Worm (Caenorhabditis elegans) whole organism, L3 larva: ENCODE data around the gene T06E6.10.
A peak's percentile ranks its signal among the peaks of the same experiment; 100 is the strongest.

Experiments used
- ZK546.5 ChIP-seq: sonication (generic microtip); optimal IDR thresholded peaks from 2 replicates; lab custom pipeline; 2017; ENCODE audit warnings: missing biosample characterization, missing genetic modification characterization
- aly-2 ChIP-seq: fragments of 150-350 bp; optimal IDR thresholded peaks from 2 replicates; lab custom pipeline; 2014; ENCODE audit warnings: missing biosample characterization, missing genetic modification characterization
- ceh-16 ChIP-seq: sonication (generic microtip); optimal IDR thresholded peaks from 2 replicates; lab custom pipeline; 2017; ENCODE audit warnings: missing biosample characterization, missing genetic modification characterization
- ceh-82 ChIP-seq: fragments of 150-350 bp; optimal IDR thresholded peaks from 2 replicates; lab custom pipeline; 2014; ENCODE audit warnings: missing biosample characterization, missing genetic modification characterization
- daf-12 ChIP-seq: fragments of 150-350 bp; optimal IDR thresholded peaks from 2 replicates; lab custom pipeline; 2014; ENCODE audit warnings: missing biosample characterization, missing genetic modification reagents, missing genetic modification characterization
- egl-27 ChIP-seq: sonication (generic microtip); optimal IDR thresholded peaks from 4 replicates; lab custom pipeline; 2017; ENCODE audit warnings: missing biosample characterization, missing genetic modification reagents, missing genetic modification characterization
- egl-5 ChIP-seq: fragments of 150-350 bp; optimal IDR thresholded peaks from 2 replicates; lab custom pipeline; 2017; ENCODE audit warnings: missing biosample characterization, missing genetic modification reagents, missing genetic modification characterization, inconsistent platforms
- elt-1 ChIP-seq: fragments of 150-350 bp; optimal IDR thresholded peaks from 2 replicates; lab custom pipeline; 2014; ENCODE audit warnings: missing biosample characterization, missing genetic modification characterization
- elt-2 ChIP-seq: sonication (generic microtip); optimal IDR thresholded peaks from 2 replicates; lab custom pipeline; 2016; ENCODE audit warnings: missing genetic modification reagents, mild to moderate bottlenecking, missing genetic modification characterization, missing compliant biosample characterization
- eor-1 ChIP-seq, 2 experiments: fragments of 150-350 bp; optimal IDR thresholded peaks; 2 replicates each; lab custom pipeline; 2014 to 2018; ENCODE audit warnings: missing biosample characterization in 2 of 2, missing genetic modification characterization in 2 of 2
- fos-1 ChIP-seq: fragments of 150-350 bp; optimal IDR thresholded peaks from 2 replicates; lab custom pipeline; 2014; ENCODE audit warnings: missing biosample characterization, missing genetic modification characterization
- jun-1 ChIP-seq: fragments of 150-350 bp; optimal IDR thresholded peaks from 2 replicates; lab custom pipeline; 2014; ENCODE audit warnings: missing biosample characterization, missing genetic modification reagents, missing genetic modification characterization
- lsy-12 ChIP-seq: sonication (generic microtip); optimal IDR thresholded peaks from 2 replicates; lab custom pipeline; 2016; ENCODE audit warnings: mild to moderate bottlenecking, missing genetic modification characterization, missing compliant biosample characterization
- mml-1 ChIP-seq: fragments of 150-350 bp; sonication (generic microtip); optimal IDR thresholded peaks from 3 replicates; lab custom pipeline; 2014; ENCODE audit warnings: missing biosample characterization, missing genetic modification characterization
- nfya-1 ChIP-seq: sonication (generic microtip); optimal IDR thresholded peaks from 2 replicates; lab custom pipeline; 2017; ENCODE audit warnings: missing genetic modification characterization, mild to moderate bottlenecking, missing compliant biosample characterization, antibody characterized with exemption, moderate library complexity; ENCODE audit not compliant: insufficient read depth
- nhr-12 ChIP-seq: fragments of 150-350 bp; optimal IDR thresholded peaks from 2 replicates; lab custom pipeline; 2014; ENCODE audit warnings: missing biosample characterization, missing genetic modification characterization
- nhr-23 ChIP-seq: fragments of 150-350 bp; optimal IDR thresholded peaks from 2 replicates; lab custom pipeline; 2014; ENCODE audit warnings: missing biosample characterization, missing genetic modification reagents, missing genetic modification characterization
- nhr-237 ChIP-seq: fragments of 150-350 bp; optimal IDR thresholded peaks from 2 replicates; lab custom pipeline; 2014; ENCODE audit warnings: missing biosample characterization, missing genetic modification characterization
- nhr-25 ChIP-seq: sonication (generic microtip); optimal IDR thresholded peaks from 2 replicates; lab custom pipeline; 2017; ENCODE audit warnings: missing biosample characterization, missing genetic modification characterization
- nhr-43 ChIP-seq: sonication (generic microtip); optimal IDR thresholded peaks from 2 replicates; lab custom pipeline; 2016; ENCODE audit warnings: mild to moderate bottlenecking, missing genetic modification characterization, missing compliant biosample characterization; ENCODE audit not compliant: poor library complexity, severe bottlenecking
- nhr-67 ChIP-seq: fragments of 150-350 bp; optimal IDR thresholded peaks from 2 replicates; lab custom pipeline; 2014; ENCODE audit warnings: missing biosample characterization, missing genetic modification characterization
- pha-4 ChIP-seq: fragments of 150-350 bp; optimal IDR thresholded peaks from 2 replicates; lab custom pipeline; 2014; ENCODE audit warnings: missing biosample characterization, missing genetic modification reagents, missing genetic modification characterization
- pqm-1 ChIP-seq: fragments of 150-350 bp; optimal IDR thresholded peaks from 2 replicates; lab custom pipeline; 2017; ENCODE audit warnings: missing biosample characterization, missing genetic modification characterization, inconsistent platforms
- sea-2 ChIP-seq: fragments of 150-350 bp; sonication (generic microtip); optimal IDR thresholded peaks from 4 replicates; lab custom pipeline; 2014; ENCODE audit warnings: missing biosample characterization, missing genetic modification reagents, missing genetic modification characterization
- unc-39 ChIP-seq: sonication (generic microtip); optimal IDR thresholded peaks from 4 replicates; lab custom pipeline; 2017; ENCODE audit warnings: missing biosample characterization, missing genetic modification characterization
- unc-62 ChIP-seq: fragments of 150-350 bp; sonication (generic microtip); optimal IDR thresholded peaks from 4 replicates; lab custom pipeline; 2014; ENCODE audit warnings: missing biosample characterization, missing genetic modification reagents, missing genetic modification characterization
- zag-1 ChIP-seq: fragments of 150-350 bp; optimal IDR thresholded peaks from 2 replicates; lab custom pipeline; 2014; ENCODE audit warnings: missing biosample characterization, missing genetic modification characterization
- ztf-11 ChIP-seq: fragments of 150-350 bp; optimal IDR thresholded peaks from 2 replicates; lab custom pipeline; 2014; ENCODE audit warnings: missing biosample characterization, missing genetic modification characterization
- ztf-4 ChIP-seq: fragments of 150-350 bp; optimal IDR thresholded peaks from 2 replicates; lab custom pipeline; 2014; ENCODE audit warnings: missing biosample characterization, missing genetic modification characterization

The T06E6.10 gene

DNA sequence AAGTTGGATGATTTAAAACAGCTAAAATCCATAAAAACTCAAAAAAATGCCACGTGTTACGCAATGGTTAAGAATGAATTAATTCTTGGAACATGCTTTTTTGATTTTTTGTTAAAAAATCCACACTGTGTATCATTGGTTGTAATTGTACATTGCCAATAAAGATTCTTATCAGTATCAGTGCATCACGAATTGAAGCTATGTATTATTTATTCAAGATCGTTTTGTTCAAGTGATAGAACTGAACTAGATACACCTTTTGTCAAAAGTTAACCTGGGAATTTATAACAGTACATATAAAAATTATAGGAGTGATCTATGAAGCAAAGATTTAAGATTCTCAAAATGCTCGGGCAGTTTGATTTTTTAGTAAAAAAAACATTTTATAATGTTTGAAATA is 16.7 kb downstream of the T06E6.10 start:
- TF ChIP-seq daf-12 (no peak), pqm-1 (tag; lab: Kevin White, UChicago) (peak; percentile 62), elt-2 (tag; lab: Kevin White, UChicago) (peak; percentile 37), egl-27 (no peak), aly-2 (no peak), unc-39 (tag; lab: Kevin White, UChicago) (no peak), pha-4 (tag; lab: Kevin White, UChicago) (peak; percentile 39), nhr-67 (tag; lab: Kevin White, UChicago) (no peak), nhr-43 (tag; lab: Kevin White, UChicago) (no peak)

DNA sequence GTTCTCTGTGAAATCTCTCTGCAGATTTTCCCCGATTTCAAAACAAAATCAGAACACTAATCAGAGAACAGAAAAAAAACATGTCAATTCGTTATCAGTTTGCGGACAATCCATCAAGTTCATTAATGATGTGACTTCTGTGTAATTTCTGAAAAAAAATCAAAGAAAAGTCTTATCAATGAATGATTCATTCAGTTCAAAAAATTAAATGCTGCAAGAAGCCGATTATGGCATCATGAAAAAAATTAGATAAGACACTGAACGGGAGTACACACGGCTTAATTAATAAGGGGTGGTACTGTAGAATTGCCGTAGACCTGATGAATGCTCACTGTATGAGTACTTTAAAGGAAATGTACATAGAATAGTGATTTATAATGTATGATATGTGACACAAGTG is 18.2 kb downstream of the T06E6.10 start:
- TF ChIP-seq egl-5 (tag; lab: Kevin White, UChicago) (no peak), pqm-1 (tag; lab: Kevin White, UChicago) (peak; percentile 98), elt-2 (tag; lab: Kevin White, UChicago) (peak; percentile 90), jun-1 (tag; lab: Kevin White, UChicago) (peak; percentile 46), ceh-82 (tag; lab: Kevin White, UChicago) (no peak)

DNA sequence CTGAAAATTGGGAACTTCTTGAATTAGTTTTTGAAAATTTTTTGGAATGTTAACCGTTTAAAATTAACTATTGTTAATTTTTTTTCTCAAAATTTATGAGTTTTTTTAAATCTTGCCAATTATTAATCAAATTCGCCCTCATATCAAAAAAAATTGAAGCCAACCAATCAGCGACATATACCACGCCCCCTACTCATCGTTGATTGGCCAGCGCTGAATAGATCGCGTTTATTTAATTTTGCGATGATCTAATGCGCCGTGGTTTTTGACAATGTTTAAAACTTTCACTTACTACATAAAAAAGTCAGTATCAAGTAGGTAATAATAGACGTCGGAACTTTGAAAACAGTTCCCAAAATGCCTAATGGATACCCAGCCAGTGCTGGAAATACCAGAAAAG is 24.5 kb downstream of the T06E6.10 start:
- TF ChIP-seq nhr-237 (tag; lab: Kevin White, UChicago) (no peak), mml-1 (tag; lab: Kevin White, UChicago) (no peak), nfya-1 (tag; lab: Kevin White, UChicago) (peak; percentile 62), nhr-67 (tag; lab: Kevin White, UChicago) (no peak)

DNA sequence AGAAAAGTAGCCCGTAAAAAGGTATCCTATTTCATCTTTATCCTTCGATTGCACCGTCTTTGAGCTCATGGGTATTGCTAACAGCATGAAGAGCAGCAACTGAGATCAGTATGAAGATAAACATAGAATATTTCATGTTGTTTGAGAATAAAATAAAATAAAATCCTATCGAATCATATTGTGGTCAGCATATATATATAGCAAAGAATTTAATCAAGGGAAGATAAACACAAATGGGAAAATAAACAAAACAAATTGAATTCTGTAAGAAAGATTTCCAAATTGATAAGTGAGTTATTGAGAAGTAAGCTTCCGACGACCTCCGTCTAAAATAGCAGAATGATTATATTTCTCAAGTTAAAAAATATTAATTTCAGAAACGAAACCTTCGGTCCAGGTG is 25.8 kb downstream of the T06E6.10 start, which contains the start of gene T26H5.10:
Gene T26H5.10, minus strand, starts transcription at position 101 of the 400 bp plus-strand sequence.
- no peak for TF ChIP-seq nhr-25 (tag; lab: Kevin White, UChicago)

ce11 chrV:15444188-15444587 is 26.3 kb downstream of the T06E6.10 start, which contains the start of gene T26H5.11:
Gene T26H5.11, minus strand, starts transcription at chrV:15444288.
- TF ChIP-seq ztf-11 (tag; lab: Kevin White, UChicago) (no peak), ZK546.5 (tag; lab: Kevin White, UChicago) (no peak), nhr-12 (tag; lab: Kevin White, UChicago) (no peak), ztf-4 (tag; lab: Kevin White, UChicago) (no peak), ceh-16 (tag; lab: Kevin White, UChicago) (no peak), nhr-67 (tag; lab: Kevin White, UChicago) (no peak), sea-2 (GFP tag; lab: Kevin White, UChicago) (no peak), daf-12 (no peak), nhr-43 (tag; lab: Kevin White, UChicago) (no peak), elt-1 (tag; lab: Kevin White, UChicago) (no peak)

DNA sequence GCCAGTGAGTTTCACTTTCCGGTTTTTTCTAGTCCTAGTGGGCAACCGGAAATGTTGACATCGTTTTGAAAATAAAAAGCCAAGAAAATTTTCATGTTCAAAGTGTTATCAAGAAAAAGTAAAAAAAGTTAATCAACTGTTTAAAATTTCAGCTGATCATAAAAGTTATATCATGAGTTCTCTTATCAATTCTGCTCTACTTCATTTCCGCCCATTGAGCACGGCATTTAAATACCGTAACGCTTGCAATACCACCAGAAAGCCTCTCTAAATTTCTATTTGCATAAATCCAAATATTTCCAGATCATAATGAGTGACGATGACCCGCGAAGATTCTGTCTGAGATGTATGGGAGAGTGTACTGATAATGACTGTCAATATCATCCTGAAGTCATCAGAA is 26.7 kb downstream of the T06E6.10 start, which contains the start of gene T26H5.9:
Gene T26H5.9, plus strand, starts transcription at position 302 of the 400 bp plus-strand sequence.
- no peak for TF ChIP-seq fos-1 (tag; lab: Kevin White, UChicago)
- TF ChIP-seq sea-2 (GFP tag; lab: Kevin White, UChicago): no peak
- TF ChIP-seq lsy-12 (tag; lab: Kevin White, UChicago): no peak
- no peak for TF ChIP-seq egl-27
- TF ChIP-seq elt-2 (tag; lab: Kevin White, UChicago): peak; percentile 65
- TF ChIP-seq nhr-23 (tag; lab: Kevin White, UChicago): no peak
- no peak for TF ChIP-seq ceh-82 (tag; lab: Kevin White, UChicago)
- no peak for TF ChIP-seq nhr-67 (tag; lab: Kevin White, UChicago)
- TF ChIP-seq eor-1 (tag; optimal IDR thresholded peaks at IDR 0.05; lab: Kevin White, UChicago): no peak
- no peak for TF ChIP-seq nhr-43 (tag; lab: Kevin White, UChicago)
- peak; percentile 12 for TF ChIP-seq pqm-1 (tag; lab: Kevin White, UChicago)
- TF ChIP-seq unc-62 (GFP tag; lab: Kevin White, UChicago): no peak
- no peak for TF ChIP-seq zag-1 (tag; lab: Kevin White, UChicago)
- TF ChIP-seq, all 47 proteins: peak for 2
